Worm (Caenorhabditis elegans) whole organism, L1 larva: ENCODE data around the gene C26B9.2.

Source experiments
- F16B12.6 ChIP-seq: fragments of 150-350 bp; optimal IDR thresholded peaks from 2 replicates; lab custom pipeline; 2014; ENCODE audit warnings: missing biosample characterization, missing genetic modification characterization
- Y116A8C.19 ChIP-seq: sonication (generic microtip); optimal IDR thresholded peaks from 2 replicates; lab custom pipeline; 2016; ENCODE audit warnings: missing compliant biosample characterization, missing genetic modification characterization, borderline replicate concordance
- aha-1 ChIP-seq: fragments of 150-350 bp; optimal IDR thresholded peaks from 2 replicates; lab custom pipeline; 2014; ENCODE audit warnings: missing biosample characterization, missing genetic modification characterization
- ceh-63 ChIP-seq: fragments of 200-800 bp; sonication (Bioruptor generic); optimal IDR thresholded peaks from 2 replicates; lab custom pipeline; 2018; ENCODE audit warnings: mild to moderate bottlenecking, missing genetic modification characterization, missing compliant biosample characterization
- dpl-1 ChIP-seq, 3 experiments: fragments of 150-350 bp in 2 of 3; sonication (generic microtip) in 1 of 3; optimal IDR thresholded peaks; 2 replicates each; lab custom pipeline; 2014 to 2017; ENCODE audit warnings: missing biosample characterization in 3 of 3, missing genetic modification characterization in 3 of 3, missing genetic modification reagents in 3 of 3
- efl-3 ChIP-seq: fragments of 200-800 bp; sonication (Bioruptor generic); optimal IDR thresholded peaks from 2 replicates; lab custom pipeline; 2018; ENCODE audit warnings: mild to moderate bottlenecking, missing genetic modification characterization, missing compliant biosample characterization
- egl-13 ChIP-seq: sonication (generic microtip); optimal IDR thresholded peaks from 2 replicates; lab custom pipeline; 2016; ENCODE audit warnings: missing genotype, missing genetic modification reagents, missing genetic modification characterization, missing compliant biosample characterization
- egl-27 ChIP-seq, 2 experiments: fragments of 150-350 bp in 1 of 2; sonication (generic microtip); optimal IDR thresholded peaks; 3 replicates each; lab custom pipeline; 2017 to 2018; ENCODE audit warnings: missing biosample characterization in 2 of 2, missing genetic modification characterization in 2 of 2, missing genetic modification reagents in 2 of 2
- elt-3 ChIP-seq, 6 experiments: fragments of 150-350 bp in 1 of 6; sonication (generic microtip); optimal IDR thresholded peaks; 2 replicates each; lab custom pipeline; 2017 to 2018; ENCODE audit warnings: missing biosample characterization in 6 of 6, missing genetic modification characterization in 6 of 6, inconsistent platforms in 1 of 6
- ets-5 ChIP-seq: fragments of 200-800 bp; sonication (Bioruptor generic); IDR thresholded peaks from 2 replicates; pipeline ENCODE4 v1.3.6; 2022; ENCODE audit warnings: missing genetic modification characterization, missing compliant biosample characterization
- fkh-4 ChIP-seq: sonication (generic microtip); optimal IDR thresholded peaks from 2 replicates; lab custom pipeline; 2016; ENCODE audit warnings: missing compliant biosample characterization, missing genetic modification characterization, borderline replicate concordance
- fkh-8 ChIP-seq: sonication (generic microtip); optimal IDR thresholded peaks from 2 replicates; lab custom pipeline; 2016; ENCODE audit warnings: mild to moderate bottlenecking, missing genetic modification characterization, missing compliant biosample characterization
- fos-1 ChIP-seq: fragments of 150-350 bp; optimal IDR thresholded peaks from 2 replicates; lab custom pipeline; 2014; ENCODE audit warnings: missing biosample characterization, missing genetic modification characterization
- grh-1 ChIP-seq: fragments of 200-800 bp; sonication (Bioruptor generic); IDR thresholded peaks from 2 replicates; pipeline ENCODE4 v1.3.6; 2022; ENCODE audit warnings: missing genetic modification reagents, missing genetic modification characterization, missing compliant biosample characterization
- hlh-4 ChIP-seq: sonication (generic microtip); optimal IDR thresholded peaks from 2 replicates; lab custom pipeline; 2016; ENCODE audit warnings: mild to moderate bottlenecking, missing genetic modification characterization, missing compliant biosample characterization
- hpl-2 ChIP-seq: fragments of 150-350 bp; optimal IDR thresholded peaks from 2 replicates; lab custom pipeline; 2014; ENCODE audit warnings: missing biosample characterization, missing genetic modification reagents, missing genetic modification characterization
- lin-13 ChIP-seq: fragments of 150-350 bp; optimal IDR thresholded peaks from 2 replicates; lab custom pipeline; 2014; ENCODE audit warnings: missing biosample characterization, missing genetic modification reagents, missing genetic modification characterization
- lin-15B ChIP-seq: fragments of 150-350 bp; sonication (generic microtip); optimal IDR thresholded peaks from 3 replicates; lab custom pipeline; 2014; ENCODE audit warnings: missing biosample characterization, missing genetic modification characterization
- lin-35 ChIP-seq, 2 experiments: fragments of 150-350 bp; optimal IDR thresholded peaks; 2 replicates each; lab custom pipeline; 2014; ENCODE audit warnings: missing biosample characterization in 2 of 2, missing genetic modification characterization in 2 of 2, missing genetic modification reagents in 2 of 2
- lir-3 ChIP-seq: sonication (generic microtip); optimal IDR thresholded peaks from 2 replicates; lab custom pipeline; 2016; ENCODE audit warnings: mild to moderate bottlenecking, missing genetic modification characterization, moderate library complexity, missing compliant biosample characterization; ENCODE audit not compliant: poor library complexity
- lsy-2 ChIP-seq, 2 experiments: fragments of 150-350 bp; optimal IDR thresholded peaks; 2 replicates each; lab custom pipeline; 2014; ENCODE audit warnings: missing biosample characterization in 2 of 2, missing genetic modification characterization in 2 of 2
- mab-9 ChIP-seq: fragments of 200-800 bp; sonication (Bioruptor generic); IDR thresholded peaks from 2 replicates; pipeline ENCODE4 v1.3.6; 2022; ENCODE audit warnings: missing genetic modification reagents, missing genetic modification characterization, missing compliant biosample characterization
- mef-2 ChIP-seq: fragments of 150-350 bp; optimal IDR thresholded peaks from 2 replicates; lab custom pipeline; 2014; ENCODE audit warnings: missing biosample characterization, missing genetic modification characterization
- mep-1 ChIP-seq: fragments of 150-350 bp; optimal IDR thresholded peaks from 2 replicates; lab custom pipeline; 2014; ENCODE audit warnings: missing biosample characterization, missing genetic modification characterization
- nhr-12 ChIP-seq: sonication (generic microtip); optimal IDR thresholded peaks from 2 replicates; lab custom pipeline; 2017; ENCODE audit warnings: missing biosample characterization, missing genetic modification characterization
- nhr-19 ChIP-seq: fragments of 200-800 bp; sonication (Bioruptor generic); conservative IDR thresholded peaks from 2 replicates; pipeline ENCODE4 v1.3.6; 2022; ENCODE audit warnings: missing genetic modification characterization, missing compliant biosample characterization
- nhr-20 ChIP-seq: sonication (generic microtip); optimal IDR thresholded peaks from 2 replicates; lab custom pipeline; 2016; ENCODE audit warnings: mild to moderate bottlenecking, missing genetic modification characterization, missing compliant biosample characterization
- nhr-237 ChIP-seq: fragments of 150-350 bp; optimal IDR thresholded peaks from 2 replicates; lab custom pipeline; 2014; ENCODE audit warnings: missing biosample characterization, missing genetic modification characterization
- nhr-71 ChIP-seq: sonication (generic microtip); optimal IDR thresholded peaks from 2 replicates; lab custom pipeline; 2016; ENCODE audit warnings: mild to moderate bottlenecking, missing genetic modification characterization, moderate library complexity, missing compliant biosample characterization
- nhr-90 ChIP-seq: sonication (generic microtip); optimal IDR thresholded peaks from 2 replicates; lab custom pipeline; 2016; ENCODE audit warnings: mild to moderate bottlenecking, missing genetic modification characterization, missing compliant biosample characterization; ENCODE audit not compliant: poor library complexity
- pqm-1 ChIP-seq: sonication (generic microtip); optimal IDR thresholded peaks from 3 replicates; lab custom pipeline; 2017; ENCODE audit warnings: missing biosample characterization, missing genetic modification characterization
- rnt-1 ChIP-seq: sonication (generic microtip); optimal IDR thresholded peaks from 2 replicates; lab custom pipeline; 2016; ENCODE audit warnings: mild to moderate bottlenecking, missing genetic modification characterization, moderate library complexity, missing compliant biosample characterization
- skn-1 ChIP-seq: fragments of 150-350 bp; optimal IDR thresholded peaks from 2 replicates; lab custom pipeline; 2014; ENCODE audit warnings: missing biosample characterization, missing genetic modification characterization
- snpc-4 ChIP-seq: fragments of 150-350 bp; optimal IDR thresholded peaks from 2 replicates; lab custom pipeline; 2014; ENCODE audit warnings: missing biosample characterization, missing genetic modification characterization
- snu-23 ChIP-seq: sonication (generic microtip); optimal IDR thresholded peaks from 2 replicates; lab custom pipeline; 2016; ENCODE audit warnings: missing genetic modification characterization, missing compliant biosample characterization
- sptf-1 ChIP-seq: fragments of 150-350 bp; optimal IDR thresholded peaks from 2 replicates; lab custom pipeline; 2014; ENCODE audit warnings: missing biosample characterization, missing genetic modification characterization
- sup-37 ChIP-seq: fragments of 200-800 bp; sonication (Bioruptor generic); optimal IDR thresholded peaks from 2 replicates; lab custom pipeline; 2018; ENCODE audit warnings: mild to moderate bottlenecking, missing genetic modification characterization, missing compliant biosample characterization
- swsn-7 ChIP-seq: sonication (generic microtip); optimal IDR thresholded peaks from 2 replicates; lab custom pipeline; 2016; ENCODE audit warnings: missing genetic modification characterization, missing compliant biosample characterization
- tbx-2 ChIP-seq: sonication (generic microtip); optimal IDR thresholded peaks from 2 replicates; lab custom pipeline; 2016; ENCODE audit warnings: missing genetic modification characterization, missing compliant biosample characterization
- tlp-1 ChIP-seq: fragments of 150-350 bp; optimal IDR thresholded peaks from 2 replicates; lab custom pipeline; 2014; ENCODE audit warnings: missing biosample characterization, missing genetic modification characterization
- unc-86 ChIP-seq: sonication (generic microtip); optimal IDR thresholded peaks from 2 replicates; lab custom pipeline; 2016; ENCODE audit warnings: missing genetic modification characterization, missing compliant biosample characterization
- unc-98 ChIP-seq: fragments of 200-800 bp; sonication (Bioruptor generic); IDR thresholded peaks from 2 replicates; pipeline ENCODE4 v1.3.6; 2022; ENCODE audit warnings: missing genetic modification characterization, missing compliant biosample characterization
- zag-1 ChIP-seq: fragments of 150-350 bp; optimal IDR thresholded peaks from 2 replicates; lab custom pipeline; 2014; ENCODE audit warnings: missing biosample characterization, missing genetic modification characterization
- zip-4 ChIP-seq: fragments of 200-800 bp; sonication (Bioruptor generic); optimal IDR thresholded peaks from 2 replicates; lab custom pipeline; 2018; ENCODE audit warnings: mild to moderate bottlenecking, missing genetic modification characterization, moderate library complexity, missing compliant biosample characterization

C26B9.2 gene

ce11 chrX:5319214-5319838, 20.7 kb upstream of the C26B9.2 start (continued):
- TF ChIP-seq snpc-4 (tag; lab: Kevin White, UChicago), result no peak
- TF ChIP-seq tlp-1, result no peak
- TF ChIP-seq nhr-71 (tag; lab: Kevin White, UChicago), result peak; percentile 56
- TF ChIP-seq rnt-1 (tag; lab: Kevin White, UChicago), result peak; percentile 54
- TF ChIP-seq lsy-2 (tag; optimal IDR thresholded peaks at IDR 0.05; lab: Kevin White, UChicago), result peak in 1 of 2 experiments; percentile 50
- no peak for TF ChIP-seq ceh-63 (GFP tag; lab: Kevin White, UChicago)
- TF ChIP-seq hlh-4 (tag; lab: Kevin White, UChicago), result no peak
- no peak for TF ChIP-seq F16B12.6 (tag; lab: Kevin White, UChicago)
- TF ChIP-seq zip-4 (GFP tag; lab: Kevin White, UChicago), result no peak
- no peak for TF ChIP-seq skn-1 (tag; lab: Kevin White, UChicago)
- no peak for TF ChIP-seq sup-37 (GFP tag; lab: Kevin White, UChicago)
- TF ChIP-seq nhr-90 (tag; lab: Kevin White, UChicago), result peak; percentile 27
- TF ChIP-seq lin-15B, result no peak
- no peak for TF ChIP-seq lin-13 (GFP tag; lab: Kevin White, UChicago)
- peak; percentile 57 for TF ChIP-seq nhr-19
- no peak for TF ChIP-seq efl-3
- no peak for TF ChIP-seq unc-98 (GFP tag; lab: Robert Waterston, UW)
- TF ChIP-seq grh-1, result no peak
- TF ChIP-seq nhr-237, result no peak
- TF ChIP-seq zag-1 (tag; lab: Kevin White, UChicago), result no peak
- TF ChIP-seq elt-3 (tag; optimal IDR thresholded peaks at IDR 0.05; lab: Kevin White, UChicago), result peak in 2 of 6 experiments; percentile 24 to 28
- no peak for TF ChIP-seq egl-27 (tag; optimal IDR thresholded peaks at IDR 0.05; lab: Kevin White, UChicago)
- TF ChIP-seq fkh-8, result no peak
- no peak for TF ChIP-seq Y116A8C.19
- no peak for TF ChIP-seq hpl-2 (GFP tag; lab: Kevin White, UChicago)
- TF ChIP-seq snu-23 (GFP tag; lab: Kevin White, UChicago), result peak; percentile 68
- peak; percentile 26 for TF ChIP-seq tbx-2 (tag; lab: Kevin White, UChicago)
- no peak for TF ChIP-seq dpl-1 (GFP tag; optimal IDR thresholded peaks at IDR 0.05; lab: Kevin White, UChicago)
- peak in 1 of 2 experiments; percentile 57 for TF ChIP-seq lin-35 (GFP tag; optimal IDR thresholded peaks at IDR 0.05; lab: Kevin White, UChicago)
- TF ChIP-seq nhr-12, result no peak
- TF ChIP-seq unc-86 (tag; lab: Kevin White, UChicago), result no peak
- TF ChIP-seq swsn-7 (tag; lab: Kevin White, UChicago), result peak; percentile 49
- peak; percentile 45 for TF ChIP-seq lir-3 (tag; lab: Kevin White, UChicago)
- peak; percentile 0 for TF ChIP-seq fos-1
- no peak for TF ChIP-seq egl-13 (tag; lab: Kevin White, UChicago)
- no peak for TF ChIP-seq mef-2 (tag; lab: Kevin White, UChicago)
- TF ChIP-seq mab-9, result no peak
- no peak for TF ChIP-seq aha-1 (tag; lab: Kevin White, UChicago)
- TF ChIP-seq mep-1 (tag; lab: Kevin White, UChicago), result peak; percentile 4
- no peak for TF ChIP-seq fkh-4
- no peak for TF ChIP-seq pqm-1 (tag; lab: Kevin White, UChicago)
- TF ChIP-seq ets-5 (GFP tag; lab: Robert Waterston, UW), result no peak
- TF ChIP-seq sptf-1 (tag; lab: Kevin White, UChicago), result no peak
- TF ChIP-seq, all 84 proteins: peak for 27

- TF ChIP-seq fos-1 (no peak), nhr-19 (no peak), mep-1 (tag; lab: Kevin White, UChicago) (no peak), nhr-20 (tag; lab: Kevin White, UChicago) (no peak), lir-3 (tag; lab: Kevin White, UChicago) (no peak), nhr-71 (tag; lab: Kevin White, UChicago) (no peak), lin-15B (no peak), zag-1 (tag; lab: Kevin White, UChicago) (no peak)
Measured at ce11 chrX:5321563-5321962, 18.4 kb upstream of the C26B9.2 start.
